Fruit fly (Drosophila melanogaster) whole organism, pupa: ENCODE data around the gene CG43373.

Experiments
- CG10348 ChIP-seq: fragments of 200-800 bp; sonication (Bioruptor generic); IDR thresholded peaks from 2 replicates; pipeline ENCODE4 v1.3.6; 2022; ENCODE audit warnings: missing biosample characterization, missing genetic modification characterization
- CG12605 ChIP-seq: fragments of 200-800 bp; sonication (Bioruptor generic); IDR thresholded peaks from 2 replicates; pipeline ENCODE4 v1.3.6; 2022; ENCODE audit warnings: missing biosample characterization, missing genetic modification characterization
- CG13204 ChIP-seq: fragments of 200-800 bp; sonication (Bioruptor generic); optimal IDR thresholded peaks from 2 replicates; lab custom pipeline; 2018; ENCODE audit warnings: missing biosample characterization, mild to moderate bottlenecking, missing genetic modification characterization, moderate library complexity
- CG14655 ChIP-seq: fragments of 200-800 bp; sonication (Bioruptor generic); optimal IDR thresholded peaks from 3 replicates; lab custom pipeline; 2017; ENCODE audit warnings: mild to moderate bottlenecking, missing biosample characterization, missing genetic modification reagents, missing genetic modification characterization
- CG15710 ChIP-seq: fragments of 200-800 bp; sonication (Bioruptor generic); optimal IDR thresholded peaks from 2 replicates; lab custom pipeline; 2018; ENCODE audit warnings: missing biosample characterization, mild to moderate bottlenecking, missing genetic modification characterization, moderate library complexity
- CG17806 ChIP-seq: fragments of 200-800 bp; sonication (Bioruptor generic); optimal IDR thresholded peaks from 2 replicates; lab custom pipeline; 2018; ENCODE audit warnings: missing biosample characterization, mild to moderate bottlenecking, missing genetic modification characterization, moderate library complexity
- CG32121 ChIP-seq: fragments of 200-800 bp; sonication (Bioruptor generic); IDR thresholded peaks from 2 replicates; pipeline ENCODE4 v1.3.6; 2022; ENCODE audit warnings: missing biosample characterization, missing genetic modification characterization
- CG34367 ChIP-seq: fragments of 200-800 bp; sonication (Bioruptor generic); optimal IDR thresholded peaks from 2 replicates; lab custom pipeline; 2018; ENCODE audit warnings: missing biosample characterization, mild to moderate bottlenecking, missing genetic modification characterization
- CG4496 ChIP-seq: fragments of 200-800 bp; sonication (Bioruptor generic); IDR thresholded peaks from 3 replicates; pipeline ENCODE4 v1.3.6; 2022; ENCODE audit warnings: missing biosample characterization, missing genetic modification characterization
- CG8159 ChIP-seq: fragments of 200-800 bp; sonication (Bioruptor generic); optimal IDR thresholded peaks from 3 replicates; lab custom pipeline; 2018; ENCODE audit warnings: missing biosample characterization, mild to moderate bottlenecking, missing genetic modification characterization, moderate library complexity
- CG8301 ChIP-seq: fragments of 200-800 bp; sonication (Bioruptor generic); optimal IDR thresholded peaks from 2 replicates; lab custom pipeline; 2018; ENCODE audit warnings: missing biosample characterization, mild to moderate bottlenecking, missing genetic modification characterization
- CG9948 ChIP-seq: fragments of 200-800 bp; sonication (Bioruptor generic); optimal IDR thresholded peaks from 2 replicates; lab custom pipeline; 2018; ENCODE audit warnings: missing biosample characterization, mild to moderate bottlenecking, missing genetic modification characterization, moderate library complexity
- D1 ChIP-seq: fragments of 200-800 bp; sonication (Bioruptor generic); optimal IDR thresholded peaks from 2 replicates; lab custom pipeline; 2018; ENCODE audit warnings: missing biosample characterization, mild to moderate bottlenecking, missing genetic modification characterization, moderate library complexity
- EcR ChIP-seq: fragments of 200-800 bp; sonication (Bioruptor generic); optimal IDR thresholded peaks from 3 replicates; lab custom pipeline; 2019; ENCODE audit warnings: missing biosample characterization, missing genetic modification characterization, mild to moderate bottlenecking, moderate library complexity, missing genetic modification reagents
- Ets98B ChIP-seq: fragments of 200-800 bp; sonication (Bioruptor generic); IDR thresholded peaks from 2 replicates; pipeline ENCODE4 v1.3.6; 2022; ENCODE audit warnings: missing biosample characterization, missing genetic modification characterization
- Pif1A ChIP-seq: fragments of 200-800 bp; sonication (Bioruptor generic); optimal IDR thresholded peaks from 3 replicates; lab custom pipeline; 2016; ENCODE audit warnings: missing biosample characterization, missing genetic modification characterization
- Pif1B ChIP-seq: fragments of 200-800 bp; sonication (Bioruptor generic); optimal IDR thresholded peaks from 3 replicates; lab custom pipeline; 2016; ENCODE audit warnings: missing biosample characterization, missing genetic modification characterization
- Snoo ChIP-seq: fragments of 200-800 bp; sonication (Bioruptor generic); optimal IDR thresholded peaks from 3 replicates; lab custom pipeline; 2017; ENCODE audit warnings: missing biosample characterization, mild to moderate bottlenecking, missing genetic modification characterization, inconsistent platforms
- fd96Ca ChIP-seq: fragments of 200-800 bp; sonication (Bioruptor generic); IDR thresholded peaks from 3 replicates; pipeline ENCODE4 v1.3.6; 2022; ENCODE audit warnings: missing biosample characterization, missing genetic modification characterization
- gl ChIP-seq: fragments of 200-800 bp; sonication (Bioruptor generic); optimal IDR thresholded peaks from 2 replicates; lab custom pipeline; 2018; ENCODE audit warnings: missing biosample characterization, mild to moderate bottlenecking, missing genetic modification characterization
- rn ChIP-seq: fragments of 200-800 bp; sonication (Bioruptor generic); IDR thresholded peaks from 2 replicates; pipeline ENCODE4 v1.3.6; 2022; ENCODE audit warnings: missing biosample characterization, missing genetic modification characterization

Gene CG43373

dm6 chr3L:16571014-16571738 is 28.0 kb upstream of the CG43373 start:
- TF ChIP-seq CG4496 (GFP tag; lab: Robert Waterston, UW) = 0 out of 3 replicates have a peak, but pooled peaks have one; percentile 6
- TF ChIP-seq CG8301 (tag; lab: Kevin White, UChicago) = peak; percentile 7
- TF ChIP-seq EcR = no peak

- no peak for TF ChIP-seq fd96Ca (GFP tag; lab: Robert Waterston, UW)
- TF ChIP-seq CG34367 = no peak
- no peak for TF ChIP-seq Ets98B
- no peak for TF ChIP-seq CG10348
- no peak for TF ChIP-seq CG9948
- no peak for TF ChIP-seq Snoo (tag; lab: Kevin White, UChicago)
- no peak for TF ChIP-seq CG12605 (GFP tag; lab: Robert Waterston, UW)
- no peak for TF ChIP-seq CG8159
- no peak for TF ChIP-seq CG15710 (tag; lab: Kevin White, UChicago)
- TF ChIP-seq Pif1A = no peak
- no peak for TF ChIP-seq CG8301 (tag; lab: Kevin White, UChicago)
- TF ChIP-seq, all 21 proteins: peak for 0
These were observed 26.3 kb upstream of the CG43373 start for dm6 chr3L:16569456-16569855.

dm6 chr3L:16567495-16567894 is 24.3 kb upstream of the CG43373 start:
- TF ChIP-seq CG13204 (GFP tag; lab: Kevin White, UChicago) (no peak), CG32121 (0 out of 2 replicates have a peak, but pooled peaks have one; percentile 20), CG14655 (GFP tag; lab: Kevin White, UChicago) (peak; percentile 16), CG10348 (no peak), CG4496 (GFP tag; lab: Robert Waterston, UW) (no peak)
- TF ChIP-seq, all 21 proteins: peak for 2

dm6 chr3L:16566700-16567221 is 23.6 kb upstream of the CG43373 start, which contains the start of gene UQCR-6.4L:
TSS of gene UQCR-6.4L (plus strand) at chr3L:16566750.
- TF ChIP-seq gl (tag; lab: Kevin White, UChicago) = no peak
- no peak for TF ChIP-seq EcR
- no peak for TF ChIP-seq CG14655 (GFP tag; lab: Kevin White, UChicago)
- no peak for TF ChIP-seq CG13204 (GFP tag; lab: Kevin White, UChicago)

- TF ChIP-seq CG10348 (no peak), Pif1B (no peak), CG15710 (tag; lab: Kevin White, UChicago) (no peak), CG4496 (GFP tag; lab: Robert Waterston, UW) (no peak), CG8159 (no peak)
These were observed 22.9 kb upstream of the CG43373 start for dm6 chr3L:16566093-16566492.

- TF ChIP-seq CG9948 (no peak), Snoo (tag; lab: Kevin White, UChicago) (no peak), CG4496 (GFP tag; lab: Robert Waterston, UW) (no peak), Pif1A (no peak), Pif1B (no peak), CG32121 (no peak), CG10348 (no peak), Ets98B (no peak), CG12605 (GFP tag; lab: Robert Waterston, UW) (no peak), CG8159 (no peak), fd96Ca (GFP tag; lab: Robert Waterston, UW) (no peak), CG34367 (no peak), D1 (tag; lab: Kevin White, UChicago) (no peak), EcR (no peak), CG17806 (tag; lab: Kevin White, UChicago) (no peak)
These were observed 20.2 kb upstream of the CG43373 start for dm6 chr3L:16563361-16563760.

- TF ChIP-seq CG13204 (GFP tag; lab: Kevin White, UChicago) (no peak), D1 (tag; lab: Kevin White, UChicago) (no peak), CG9948 (no peak), Pif1A (no peak), CG8159 (no peak), CG15710 (tag; lab: Kevin White, UChicago) (no peak), gl (tag; lab: Kevin White, UChicago) (no peak), rn (GFP tag; lab: Robert Waterston, UW) (no peak), CG8301 (tag; lab: Kevin White, UChicago) (no peak), CG12605 (GFP tag; lab: Robert Waterston, UW) (no peak), CG14655 (GFP tag; lab: Kevin White, UChicago) (no peak), CG34367 (no peak), CG10348 (no peak), Ets98B (no peak), Snoo (tag; lab: Kevin White, UChicago) (no peak), Pif1B (no peak), CG17806 (tag; lab: Kevin White, UChicago) (no peak), fd96Ca (GFP tag; lab: Robert Waterston, UW) (no peak)
These were observed 13.4 kb upstream of the CG43373 start, which contains the start of gene CG4229 for dm6 chr3L:16556523-16556922. TSS of gene CG4229 (plus strand) at chr3L:16556823.
